Fruit fly (Drosophila melanogaster): Measurements from ENCODE around the gene Ranbp21.

dm6 chrX:19637002-19637420 lies 15.1 kb downstream of the Ranbp21 start:
- TF ChIP-seq Hr38 (GFP tag; optimal IDR thresholded peaks at IDR 0.05) (no peak), Eip75B (GFP tag; optimal IDR thresholded peaks at IDR 0.05) (no peak), esn (GFP tag; optimal IDR thresholded peaks at IDR 0.05) (peak; percentile 31), eg (GFP tag; IDR thresholded peaks at IDR 0.05) (peak; percentile 45; the same call in 1 of the 3 replicates), OdsH (GFP tag; optimal IDR thresholded peaks at IDR 0.05) (no peak), Sox14 (GFP tag; optimal IDR thresholded peaks at IDR 0.05) (peak; percentile 12), CG9139 (GFP tag; optimal IDR thresholded peaks at IDR 0.05) (no peak), CG8319 (GFP tag; optimal IDR thresholded peaks at IDR 0.05) (no peak), CG11294 (GFP tag; IDR thresholded peaks at IDR 0.05) (no peak), fkh (GFP tag; optimal IDR thresholded peaks at IDR 0.05) (peak; percentile 30), Sox102F (GFP tag; optimal IDR thresholded peaks at IDR 0.05) (no peak)

Measured in whole organism, prepupa.